Worm (Caenorhabditis elegans): Measurements from ENCODE around the gene R09E10.8.

The R09E10.8 gene

ce11 chrIV:10349871-10350640, 39.8 kb upstream of the R09E10.8 start, which contains the start of the genes unc-43 and Y43C5B.3:
TSS of gene unc-43 (minus strand) at chrIV:10350217.
TSS of gene Y43C5B.3 (plus strand) at chrIV:10350590.
- TF ChIP-seq elt-3 (tag; optimal IDR thresholded peaks at IDR 0.05), result no peak
- TF ChIP-seq fos-1 (tag; optimal IDR thresholded peaks at IDR 0.05), result peak; percentile 62
- no peak for TF ChIP-seq peb-1 (tag; optimal IDR thresholded peaks at IDR 0.05)
- TF ChIP-seq crh-2 (tag; optimal IDR thresholded peaks at IDR 0.05), result peak; percentile 5
- TF ChIP-seq blmp-1 (tag; optimal IDR thresholded peaks at IDR 0.05; ENCODE audit: insufficient read depth), result peak; percentile 70
- no peak for TF ChIP-seq zag-1 (tag; optimal IDR thresholded peaks at IDR 0.05)
- TF ChIP-seq ztf-11 (tag; optimal IDR thresholded peaks at IDR 0.05), result no peak
- no peak for TF ChIP-seq mdl-1 (tag; optimal IDR thresholded peaks at IDR 0.05)

ce11 chrIV:10347528-10347927, 37.3 kb upstream of the R09E10.8 start:
- TF ChIP-seq aly-2 (tag; optimal IDR thresholded peaks at IDR 0.05) (no peak), crh-2 (tag; optimal IDR thresholded peaks at IDR 0.05) (peak; percentile 67)

- TF ChIP-seq nhr-6 (tag; optimal IDR thresholded peaks at IDR 0.05), result no peak
- no peak for TF ChIP-seq sem-4 (tag; optimal IDR thresholded peaks at IDR 0.05)
- no peak for TF ChIP-seq ztf-11 (tag; optimal IDR thresholded peaks at IDR 0.05)
- no peak for TF ChIP-seq mdl-1 (tag; optimal IDR thresholded peaks at IDR 0.05)
- TF ChIP-seq F13H6.1 (tag; optimal IDR thresholded peaks at IDR 0.05), result no peak
- no peak for TF ChIP-seq ceh-16 (tag; optimal IDR thresholded peaks at IDR 0.05)
- no peak for TF ChIP-seq ztf-1 (GFP tag; conservative IDR thresholded peaks at IDR 0.05)
Observed at ce11 chrIV:10346948-10347347, 36.7 kb upstream of the R09E10.8 start.

ce11 chrIV:10345990-10346389, 35.8 kb upstream of the R09E10.8 start:
- no peak for TF ChIP-seq aly-2 (tag; optimal IDR thresholded peaks at IDR 0.05)
- TF ChIP-seq nhr-237 (tag; optimal IDR thresholded peaks at IDR 0.05), result no peak
- TF ChIP-seq fos-1 (tag; optimal IDR thresholded peaks at IDR 0.05), result peak; percentile 68
- peak; percentile 45 for TF ChIP-seq blmp-1 (tag; optimal IDR thresholded peaks at IDR 0.05; ENCODE audit: insufficient read depth)
- peak; percentile 52 for TF ChIP-seq nhr-25 (tag; optimal IDR thresholded peaks at IDR 0.05)
- TF ChIP-seq nhr-23 (tag; optimal IDR thresholded peaks at IDR 0.05), result no peak
- peak; percentile 89 for TF ChIP-seq crh-2 (tag; optimal IDR thresholded peaks at IDR 0.05)
- peak; percentile 2 for TF ChIP-seq sma-3 (GFP tag; optimal IDR thresholded peaks at IDR 0.05)
- TF ChIP-seq lsy-2 (tag; optimal IDR thresholded peaks at IDR 0.05), result peak; percentile 12 to 64
- peak; percentile 71 for TF ChIP-seq unc-55 (GFP tag; optimal IDR thresholded peaks at IDR 0.05)
- no peak for TF ChIP-seq mab-5 (tag; optimal IDR thresholded peaks at IDR 0.05)
- TF ChIP-seq lin-13 (GFP tag; optimal IDR thresholded peaks at IDR 0.05), result peak; percentile 33
- TF ChIP-seq lin-11 (tag; optimal IDR thresholded peaks at IDR 0.05), result no peak
- TF ChIP-seq sma-9 (GFP tag; optimal IDR thresholded peaks at IDR 0.05), result peak; percentile 61
- no peak for TF ChIP-seq sma-9 (tag; optimal IDR thresholded peaks at IDR 0.05)
- no peak for TF ChIP-seq peb-1 (tag; optimal IDR thresholded peaks at IDR 0.05)
- peak; percentile 22 for TF ChIP-seq egl-27 (tag; optimal IDR thresholded peaks at IDR 0.05)
- TF ChIP-seq F13H6.1 (tag; optimal IDR thresholded peaks at IDR 0.05), result peak; percentile 69
- peak; percentile 9 for TF ChIP-seq ama-1 (optimal IDR thresholded peaks at IDR 0.05)
- TF ChIP-seq dmd-4 (tag; optimal IDR thresholded peaks at IDR 0.05), result no peak
- no peak for TF ChIP-seq nhr-12 (tag; optimal IDR thresholded peaks at IDR 0.05)
- no peak for TF ChIP-seq elt-3 (tag; optimal IDR thresholded peaks at IDR 0.05)
- TF ChIP-seq nhr-77 (tag; optimal IDR thresholded peaks at IDR 0.05), result no peak
- TF ChIP-seq ceh-16 (tag; optimal IDR thresholded peaks at IDR 0.05), result no peak
- TF ChIP-seq C34F6.9 (tag; optimal IDR thresholded peaks at IDR 0.05), result peak; percentile 85
- peak; percentile 12 for TF ChIP-seq zag-1 (tag; optimal IDR thresholded peaks at IDR 0.05)
- TF ChIP-seq nhr-6 (tag; optimal IDR thresholded peaks at IDR 0.05), result peak; percentile 31
- peak; percentile 40 for TF ChIP-seq sem-4 (tag; optimal IDR thresholded peaks at IDR 0.05)
- TF ChIP-seq nhr-129 (tag; optimal IDR thresholded peaks at IDR 0.05), result peak; percentile 82
- peak; percentile 43 for TF ChIP-seq nhr-21 (tag; optimal IDR thresholded peaks at IDR 0.05)
- no peak for TF ChIP-seq ZK546.5 (tag; optimal IDR thresholded peaks at IDR 0.05)

ce11 chrIV:10345486-10345885, 35.3 kb upstream of the R09E10.8 start:
- TF ChIP-seq ztf-4 (tag; optimal IDR thresholded peaks at IDR 0.05) (no peak), crh-2 (tag; optimal IDR thresholded peaks at IDR 0.05) (peak; percentile 11)
